Fruit fly (Drosophila melanogaster) whole organism, embryonic: ENCODE measurements around the gene nonC.
A peak's percentile ranks its signal among the peaks of the same experiment; 100 is the strongest.

ENCODE experiments used
- CG10147 ChIP-seq: fragments of 200-800 bp; sonication (Bioruptor generic); optimal IDR thresholded peaks from 2 replicates; lab custom pipeline; 2019; ENCODE audit warnings: missing biosample characterization, mild to moderate bottlenecking, missing genetic modification characterization, moderate library complexity
- CG10267 ChIP-seq: fragments of 200-800 bp; sonication (Bioruptor generic); optimal IDR thresholded peaks from 2 replicates; lab custom pipeline; 2018; ENCODE audit warnings: missing biosample characterization, mild to moderate bottlenecking, missing genetic modification characterization, moderate library complexity
- CG10543 ChIP-seq: fragments of 200-800 bp; sonication (Bioruptor generic); optimal IDR thresholded peaks from 3 replicates; lab custom pipeline; 2017; ENCODE audit warnings: missing biosample characterization, mild to moderate bottlenecking, missing genetic modification characterization, moderate library complexity
- CG11398 ChIP-seq: fragments of 200-800 bp; sonication (Bioruptor generic); optimal IDR thresholded peaks from 2 replicates; lab custom pipeline; 2016; ENCODE audit warnings: missing biosample characterization, missing genetic modification characterization
- CG11504 ChIP-seq: fragments of 200-800 bp; sonication (Bioruptor generic); optimal IDR thresholded peaks from 3 replicates; lab custom pipeline; 2019; ENCODE audit warnings: missing biosample characterization, mild to moderate bottlenecking, missing genetic modification characterization, moderate library complexity
- CG12236 ChIP-seq: fragments of 200-800 bp; sonication (Bioruptor generic); optimal IDR thresholded peaks from 2 replicates; lab custom pipeline; 2016; ENCODE audit warnings: missing biosample characterization, missing genetic modification characterization
- CG12942 ChIP-seq: fragments of 200-800 bp; sonication (Bioruptor generic); optimal IDR thresholded peaks from 3 replicates; lab custom pipeline; 2016; ENCODE audit warnings: missing biosample characterization, missing genetic modification characterization
- CG15269 ChIP-seq: fragments of 200-800 bp; sonication (Bioruptor generic); optimal IDR thresholded peaks from 2 replicates; lab custom pipeline; 2018; ENCODE audit warnings: missing biosample characterization, mild to moderate bottlenecking, missing genetic modification characterization, moderate library complexity
- CG15514 ChIP-seq: fragments of 200-800 bp; sonication (Bioruptor generic); optimal IDR thresholded peaks from 3 replicates; lab custom pipeline; 2017; ENCODE audit warnings: missing biosample characterization, missing genetic modification characterization, mild to moderate bottlenecking, moderate library complexity, missing genetic modification reagents
- CG15696 ChIP-seq: fragments of 200-800 bp; sonication (Bioruptor generic); optimal IDR thresholded peaks from 2 replicates; lab custom pipeline; 2019; ENCODE audit warnings: missing biosample characterization, mild to moderate bottlenecking, missing genetic modification characterization, moderate library complexity
- CG17568 ChIP-seq: fragments of 200-800 bp; sonication (Bioruptor generic); optimal IDR thresholded peaks from 2 replicates; lab custom pipeline; 2018; ENCODE audit warnings: missing biosample characterization, mild to moderate bottlenecking, missing genetic modification characterization, moderate library complexity
- CG1792 ChIP-seq: fragments of 200-800 bp; sonication (Bioruptor generic); optimal IDR thresholded peaks from 2 replicates; lab custom pipeline; 2016; ENCODE audit warnings: missing biosample characterization, missing genetic modification characterization
- CG18619 ChIP-seq: fragments of 200-800 bp; sonication (Bioruptor generic); optimal IDR thresholded peaks from 3 replicates; lab custom pipeline; 2017; ENCODE audit warnings: missing biosample characterization, mild to moderate bottlenecking, missing genetic modification characterization
- CG30403 ChIP-seq: fragments of 200-800 bp; sonication (Bioruptor generic); optimal IDR thresholded peaks from 3 replicates; lab custom pipeline; 2016; ENCODE audit warnings: missing biosample characterization, missing genetic modification characterization
- CG31441 ChIP-seq: fragments of 200-800 bp; sonication (Bioruptor generic); IDR thresholded peaks from 2 replicates; pipeline ENCODE4 v1.3.6; 2022; ENCODE audit warnings: missing biosample characterization, missing genetic modification characterization
- CG4360 ChIP-seq: fragments of 200-800 bp; sonication (Bioruptor generic); IDR thresholded peaks from 2 replicates; pipeline ENCODE4 v1.3.6; 2022; ENCODE audit warnings: missing biosample characterization, missing genetic modification characterization
- CG4707 ChIP-seq: fragments of 200-800 bp; sonication (Bioruptor generic); optimal IDR thresholded peaks from 2 replicates; lab custom pipeline; 2018; ENCODE audit warnings: missing biosample characterization, mild to moderate bottlenecking, missing genetic modification characterization, moderate library complexity
- CG4820 ChIP-seq: fragments of 200-800 bp; sonication (Bioruptor generic); optimal IDR thresholded peaks from 3 replicates; lab custom pipeline; 2016; ENCODE audit warnings: missing biosample characterization, missing genetic modification characterization
- CG6854 ChIP-seq: fragments of 200-800 bp; sonication (Bioruptor generic); optimal IDR thresholded peaks from 3 replicates; lab custom pipeline; 2017; ENCODE audit warnings: missing biosample characterization, mild to moderate bottlenecking, missing genetic modification characterization
- CG8924 ChIP-seq: fragments of 200-800 bp; optimal IDR thresholded peaks from 3 replicates; lab custom pipeline; 2019; ENCODE audit warnings: missing biosample characterization, mild to moderate bottlenecking, missing genetic modification characterization, moderate library complexity
- CG9437 ChIP-seq: fragments of 200-800 bp; sonication (Bioruptor generic); optimal IDR thresholded peaks from 2 replicates; lab custom pipeline; 2018; ENCODE audit warnings: missing biosample characterization, mild to moderate bottlenecking, missing genetic modification characterization
- Dip2 ChIP-seq: fragments of 200-800 bp; sonication (Bioruptor generic); IDR thresholded peaks from 2 replicates; pipeline ENCODE4 v1.3.6; 2022; ENCODE audit warnings: missing biosample characterization, missing genetic modification characterization
- Ets65A ChIP-seq: fragments of 200-800 bp; sonication (Bioruptor generic); peaks from one replicate; lab custom pipeline; 2016; ENCODE audit warnings: missing biosample characterization, missing genetic modification characterization
- GATAe ChIP-seq: fragments of 200-800 bp; sonication (Bioruptor generic); conservative IDR thresholded peaks from 2 replicates; pipeline ENCODE4 v1.3.6; 2022; ENCODE audit warnings: missing biosample characterization, missing genetic modification characterization
- Hand ChIP-seq: fragments of 200-800 bp; sonication (Bioruptor generic); optimal IDR thresholded peaks from 2 replicates; lab custom pipeline; 2017; ENCODE audit warnings: mild to moderate bottlenecking, missing biosample characterization, missing genetic modification reagents, missing genetic modification characterization
- MTF-1 ChIP-seq: fragments of 200-800 bp; sonication (Bioruptor generic); optimal IDR thresholded peaks from 2 replicates; lab custom pipeline; 2018; ENCODE audit warnings: missing biosample characterization, mild to moderate bottlenecking, missing genetic modification characterization, borderline replicate concordance
- Oli ChIP-seq: fragments of 200-800 bp; sonication (Bioruptor generic); optimal IDR thresholded peaks from 2 replicates; lab custom pipeline; 2018; ENCODE audit warnings: missing biosample characterization, mild to moderate bottlenecking, missing genetic modification characterization, moderate library complexity
- Poxn ChIP-seq: fragments of 200-800 bp; sonication (Bioruptor generic); IDR thresholded peaks from 2 replicates; pipeline ENCODE4 v1.3.6; 2022; ENCODE audit warnings: missing biosample characterization, missing genetic modification characterization
- Ravus ChIP-seq: fragments of 200-800 bp; sonication (Bioruptor generic); IDR thresholded peaks from 2 replicates; pipeline ENCODE4 v1.3.6; 2022; ENCODE audit warnings: missing biosample characterization, missing genetic modification characterization
- Sry-δ ChIP-seq: fragments of 200-800 bp; sonication (Bioruptor generic); optimal IDR thresholded peaks from 2 replicates; lab custom pipeline; 2016; ENCODE audit warnings: missing biosample characterization, missing genetic modification characterization
- Stat92E ChIP-seq, 3 experiments: fragments of >200 bp in 2 of 3; fragments of 200-800 bp in 1 of 3; sonication (Bioruptor generic) in 1 of 3; optimal IDR thresholded peaks; 2 replicates each; lab custom pipeline; 2017 to 2019; ENCODE audit warnings: missing biosample characterization in 3 of 3, missing genetic modification characterization in 3 of 3, mild to moderate bottlenecking in 1 of 3, moderate library complexity in 1 of 3
- Trl ChIP-seq, 3 experiments: fragments of >200 bp in 2 of 3; fragments of 200-800 bp in 1 of 3; sonication (Bioruptor generic) in 1 of 3; optimal IDR thresholded peaks; 2 replicates in 1 of 3; 3 replicates in 2 of 3; lab custom pipeline; 2016 to 2017; ENCODE audit warnings: missing biosample characterization in 1 of 3, missing genetic modification characterization in 1 of 3
- ac ChIP-seq: fragments of 200-800 bp; sonication (Bioruptor generic); optimal IDR thresholded peaks from 3 replicates; lab custom pipeline; 2017; ENCODE audit warnings: missing biosample characterization, mild to moderate bottlenecking, missing genetic modification characterization
- az2 ChIP-seq: fragments of 200-800 bp; sonication (Bioruptor generic); optimal IDR thresholded peaks from 3 replicates; lab custom pipeline; 2016; ENCODE audit warnings: missing biosample characterization, missing genetic modification characterization
- crol ChIP-seq: fragments of 200-800 bp; sonication (Bioruptor generic); IDR thresholded peaks from 2 replicates; pipeline ENCODE4 v1.3.6; 2022; ENCODE audit warnings: missing biosample characterization, missing genetic modification characterization
- dysf ChIP-seq: fragments of 200-800 bp; sonication (Bioruptor generic); IDR thresholded peaks from 3 replicates; pipeline ENCODE4 v1.3.6; 2022; ENCODE audit warnings: missing biosample characterization, missing genetic modification characterization
- esg ChIP-seq: fragments of 200-800 bp; sonication (Bioruptor generic); conservative IDR thresholded peaks from 2 replicates; pipeline ENCODE4 v1.3.6; 2022; ENCODE audit warnings: missing biosample characterization, missing genetic modification characterization
- gsb ChIP-seq: fragments of 200-800 bp; sonication (Bioruptor generic); IDR thresholded peaks from 2 replicates; pipeline ENCODE4 v1.3.6; 2022; ENCODE audit warnings: missing biosample characterization, missing genetic modification characterization
- h ChIP-seq: fragments of >200 bp; optimal IDR thresholded peaks from 2 replicates; lab custom pipeline; 2017
- nau ChIP-seq: fragments of 200-800 bp; sonication (Bioruptor generic); optimal IDR thresholded peaks from 3 replicates; lab custom pipeline; 2017; ENCODE audit warnings: missing biosample characterization, mild to moderate bottlenecking, missing genetic modification characterization, missing genetic modification reagents
- pfk ChIP-seq: fragments of 200-800 bp; sonication (Bioruptor generic); optimal IDR thresholded peaks from 2 replicates; lab custom pipeline; 2018; ENCODE audit warnings: missing biosample characterization, mild to moderate bottlenecking, missing genetic modification characterization, moderate library complexity
- pita ChIP-seq: fragments of 200-800 bp; sonication (Bioruptor generic); optimal IDR thresholded peaks from 2 replicates; lab custom pipeline; 2017; ENCODE audit warnings: missing biosample characterization, mild to moderate bottlenecking, missing genetic modification characterization
- salm ChIP-seq: fragments of 200-800 bp; sonication (Bioruptor generic); optimal IDR thresholded peaks from 2 replicates; lab custom pipeline; 2018; ENCODE audit warnings: missing biosample characterization, mild to moderate bottlenecking, missing genetic modification characterization
- so ChIP-seq: fragments of 200-800 bp; sonication (Bioruptor generic); IDR thresholded peaks from 3 replicates; pipeline ENCODE4 v1.3.6; 2022; ENCODE audit warnings: missing biosample characterization, missing genetic modification characterization
- sr ChIP-seq: fragments of 200-800 bp; sonication (Bioruptor generic); IDR thresholded peaks from 3 replicates; pipeline ENCODE4 v1.3.6; 2022; ENCODE audit warnings: missing biosample characterization, missing genetic modification characterization
- unpg ChIP-seq: fragments of 200-800 bp; sonication (Bioruptor generic); optimal IDR thresholded peaks from 3 replicates; lab custom pipeline; 2018; ENCODE audit warnings: missing biosample characterization, mild to moderate bottlenecking, missing genetic modification characterization, moderate library complexity
- z ChIP-seq: fragments of 200-800 bp; sonication (Bioruptor generic); IDR thresholded peaks from 3 replicates; pipeline ENCODE4 v1.3.6; 2022; ENCODE audit warnings: missing biosample characterization, missing genetic modification characterization
- zfh1 ChIP-seq: fragments of 200-800 bp; sonication (Bioruptor generic); IDR thresholded peaks from 3 replicates; pipeline ENCODE4 v1.3.6; 2022; ENCODE audit warnings: missing biosample characterization, missing genetic modification characterization

nonC gene

dm6 chrX:6804485-6805295 lies 19.6 kb upstream of the nonC start (continued):
- TF ChIP-seq CG10543 (GFP tag; lab: Kevin White, UChicago) (no peak), CG11504 (tag; lab: Kevin White, UChicago) (no peak), CG10267 (peak; percentile 61), GATAe (GFP tag; lab: Robert Waterston, UW) (no peak), MTF-1 (GFP tag; lab: Kevin White, UChicago) (peak; percentile 33), Oli (tag; lab: Kevin White, UChicago) (peak; percentile 79), CG1792 (GFP tag; lab: Kevin White, UChicago) (peak; percentile 55), CG15696 (tag; lab: Kevin White, UChicago) (peak; percentile 48), unpg (GFP tag; lab: Kevin White, UChicago) (no peak), CG10147 (GFP tag; lab: Kevin White, UChicago) (peak; percentile 49), ac (GFP tag; lab: Kevin White, UChicago) (peak; percentile 30), gsb (GFP tag; lab: Robert Waterston, UW) (peak; percentile 46; the same call in 1 of the 2 replicates), CG12236 (GFP tag; lab: Kevin White, UChicago) (peak; percentile 57), CG30403 (peak; percentile 78), z (GFP tag; lab: Robert Waterston, UW) (no peak), CG4360 (peak; percentile 55), CG15514 (GFP tag; lab: Kevin White, UChicago) (peak; percentile 61), CG8924 (peak; percentile 81), dysf (GFP tag; lab: Robert Waterston, UW) (peak; percentile 87), Poxn (GFP tag; lab: Robert Waterston, UW) (peak; percentile 37; the same call in 1 of the 2 replicates), Sry-δ (GFP tag; lab: Kevin White, UChicago) (peak; percentile 2), salm (peak; percentile 74), Ravus (GFP tag; lab: Robert Waterston, UW) (peak; percentile 49), CG9437 (GFP tag; lab: Kevin White, UChicago) (peak; percentile 63), so (GFP tag; lab: Robert Waterston, UW) (peak; percentile 84), pita (no peak), esg (GFP tag; lab: Robert Waterston, UW) (peak; percentile 85), h (lab: Kevin White, UChicago) (no peak), CG17568 (GFP tag; lab: Kevin White, UChicago) (no peak), CG4820 (GFP tag; lab: Kevin White, UChicago) (peak; percentile 64), Hand (GFP tag; lab: Kevin White, UChicago) (peak; percentile 64), nau (no peak), crol (GFP tag; lab: Robert Waterston, UW) (peak; percentile 47; the same call in 1 of the 2 replicates), Trl (optimal IDR thresholded peaks at IDR 0.05; lab: Kevin White, UChicago) (peak; percentile 70 to 74), Trl (GFP tag; optimal IDR thresholded peaks at IDR 0.05; lab: Kevin White, UChicago) (peak; percentile 58), CG6854 (GFP tag; lab: Kevin White, UChicago) (peak; percentile 53), CG4707 (GFP tag; lab: Kevin White, UChicago) (peak; percentile 37), CG18619 (GFP tag; lab: Kevin White, UChicago) (peak; percentile 65), pfk (no peak), sr (peak; percentile 50; the same call in 1 of the 3 replicates), CG11398 (GFP tag; lab: Kevin White, UChicago) (peak; percentile 15), CG15269 (tag; lab: Kevin White, UChicago) (no peak), CG12942 (GFP tag; lab: Kevin White, UChicago) (peak; percentile 54), CG31441 (GFP tag; lab: Robert Waterston, UW) (no peak; the same call in 1 of the 2 replicates), Stat92E (GFP tag; optimal IDR thresholded peaks at IDR 0.05; lab: Kevin White, UChicago) (no peak), zfh1 (GFP tag; lab: Robert Waterston, UW) (peak; percentile 94), az2 (GFP tag; lab: Kevin White, UChicago) (peak; percentile 87), Ets65A (GFP tag; lab: Kevin White, UChicago) (peak; percentile 93), Dip2 (GFP tag; lab: Robert Waterston, UW) (no peak)
